Worm (Caenorhabditis elegans): Measurements from ENCODE around the gene nhr-208.
"Not testable (repeated sequence)": the region's sequence is repeated elsewhere in the genome, so short reads cannot be mapped to it uniquely, and the experiment has no call there.

- TF ChIP-seq ama-1 (optimal IDR thresholded peaks at IDR 0.05); pqm-1 (tag; optimal IDR thresholded peaks at IDR 0.05); nhr-11 (tag; optimal IDR thresholded peaks at IDR 0.05); sox-4 (tag; optimal IDR thresholded peaks at IDR 0.05); rnt-1 (tag; optimal IDR thresholded peaks at IDR 0.05): not testable (repeated sequence)
Measured at ce11 chrV:12130688-12131087, 36.6 kb downstream of the nhr-208 start, which contains the start of gene C27A7.6.

Data from whole organism, late embryonic.